Fruit fly (Drosophila melanogaster) S2 (cell line): ENCODE measurements around the gene Vha100-4.

Experiments
- CG8478 ChIP-seq: fragments of >200 bp; optimal IDR thresholded peaks from 2 replicates; lab custom pipeline; 2018
- CTCF ChIP-seq, 2 experiments: fragments of >200 bp; optimal IDR thresholded peaks; 2 replicates each; lab custom pipeline; 2018

DNA sequence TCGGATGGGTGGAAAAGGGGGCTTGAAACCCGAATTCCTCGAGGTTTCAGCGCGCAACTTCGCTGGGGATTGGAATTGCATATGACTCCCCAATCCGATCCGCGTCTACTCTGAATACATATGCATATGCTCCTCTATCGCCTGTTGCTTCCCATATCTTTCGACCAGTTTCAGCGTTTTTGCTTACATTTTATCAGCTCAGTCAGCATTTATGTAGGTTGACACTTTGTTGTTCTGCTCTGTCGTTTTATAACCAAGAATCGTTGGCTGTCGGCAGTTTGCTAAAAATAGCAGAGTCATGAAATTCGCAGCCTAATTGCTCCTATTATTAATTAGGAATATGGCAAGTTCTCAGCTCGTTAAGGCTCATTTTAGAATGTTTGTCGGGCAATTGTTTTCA lies 6.1 kb upstream of the Vha100-4 start:
- TF ChIP-seq CG8478 (no peak), CTCF (optimal IDR thresholded peaks at IDR 0.05; lab: Kevin White, UChicago) (no peak)
